Worm (Caenorhabditis elegans): ENCODE data around the gene lst-2.

DNA sequence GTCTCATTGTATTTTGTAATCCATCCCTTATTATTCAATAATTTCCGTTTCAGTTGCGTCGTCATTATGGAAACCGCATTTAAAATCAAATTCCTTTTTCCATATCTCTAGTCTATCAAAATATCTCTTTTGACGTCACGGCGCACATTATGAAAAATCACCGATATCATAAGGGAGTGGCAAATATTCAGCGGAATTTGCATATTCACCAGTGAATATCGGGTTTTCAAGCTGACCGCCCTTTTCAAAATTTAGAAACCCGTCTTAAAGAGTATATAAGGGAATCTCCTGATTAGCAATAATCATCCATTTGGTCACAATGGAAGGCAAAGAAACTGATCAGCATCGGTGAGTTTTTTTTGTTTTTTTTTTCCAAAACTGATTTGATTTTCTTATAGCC is 29.8 kb downstream of the lst-2 start, which contains the start of gene col-165:
- TF ChIP-seq F22D6.2 (tag; optimal IDR thresholded peaks at IDR 0.05) (no peak), nhr-179 (tag; optimal IDR thresholded peaks at IDR 0.05) (no peak), sdz-38 (tag; optimal IDR thresholded peaks at IDR 0.05) (no peak), C17E4.6 (GFP tag; IDR thresholded peaks at IDR 0.05) (no peak), nhr-90 (tag; optimal IDR thresholded peaks at IDR 0.05) (no peak), madf-6 (GFP tag; IDR thresholded peaks at IDR 0.05) (no peak), unc-62 (GFP tag; optimal IDR thresholded peaks at IDR 0.05) (no peak), gei-17 (GFP tag; optimal IDR thresholded peaks at IDR 0.05) (no peak), K12H6.12 (tag; optimal IDR thresholded peaks at IDR 0.05) (no peak), mes-4 (tag; optimal IDR thresholded peaks at IDR 0.05) (no peak), nfya-2 (GFP tag; IDR thresholded peaks at IDR 0.05) (no peak), ceh-100 (GFP tag; IDR thresholded peaks at IDR 0.05) (no peak)

All from whole organism, young adult.